Worm (Caenorhabditis elegans): ENCODE results near the gene ins-35.
A peak's percentile ranks its signal among the peaks of the same experiment; 100 is the strongest.

ins-35 gene

ce11 chrV:20417809-20418208, 42.5 kb downstream of the ins-35 start (continued):
- TF ChIP-seq mml-1 (tag; optimal IDR thresholded peaks at IDR 0.05) (no peak), fos-1 (tag; optimal IDR thresholded peaks at IDR 0.05) (no peak), pha-4 (tag; optimal IDR thresholded peaks at IDR 0.05) (peak; percentile 62), egl-5 (tag; optimal IDR thresholded peaks at IDR 0.05) (peak; percentile 75), pqm-1 (tag; optimal IDR thresholded peaks at IDR 0.05) (peak; percentile 35)

DNA sequence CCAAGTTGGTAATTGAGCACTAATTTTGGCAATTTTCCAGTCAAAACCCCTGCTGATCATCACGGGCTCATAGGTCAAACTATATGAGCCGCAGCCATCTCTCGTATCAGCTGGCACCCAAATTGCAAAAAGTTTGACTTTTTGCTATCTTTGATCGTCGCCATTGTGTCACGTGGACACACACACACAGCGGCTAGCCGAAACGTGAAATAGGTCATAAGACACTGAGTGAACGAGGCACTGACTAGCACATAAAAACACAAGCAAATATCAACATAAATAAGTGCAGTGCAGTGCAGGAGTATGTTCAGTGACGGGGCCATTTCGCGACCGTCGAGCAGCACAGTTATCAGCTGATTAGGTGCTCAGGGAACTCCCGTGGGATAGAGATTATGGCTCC, 43.4 kb downstream of the ins-35 start:
- TF ChIP-seq fkh-10 (GFP tag; optimal IDR thresholded peaks at IDR 0.05) (no peak), elt-1 (tag; optimal IDR thresholded peaks at IDR 0.05) (no peak), lin-15B (tag; optimal IDR thresholded peaks at IDR 0.05) (peak; percentile 32), lin-39 (tag; optimal IDR thresholded peaks at IDR 0.05) (peak; percentile 51), egl-5 (tag; optimal IDR thresholded peaks at IDR 0.05) (peak; percentile 85), pha-4 (tag; optimal IDR thresholded peaks at IDR 0.05) (peak; percentile 99), nhr-43 (tag; optimal IDR thresholded peaks at IDR 0.05; ENCODE audit: poor library complexity, severe bottlenecking) (peak; percentile 36), tbx-2 (tag; optimal IDR thresholded peaks at IDR 0.05) (no peak), hmg-11 (tag; optimal IDR thresholded peaks at IDR 0.05) (no peak), snpc-4 (tag; optimal IDR thresholded peaks at IDR 0.05) (peak; percentile 12), ztf-11 (tag; optimal IDR thresholded peaks at IDR 0.05) (no peak), ceh-28 (tag; optimal IDR thresholded peaks at IDR 0.05) (peak; percentile 23), ama-1 (optimal IDR thresholded peaks at IDR 0.05) (peak; percentile 48), nfya-1 (tag; optimal IDR thresholded peaks at IDR 0.05; ENCODE audit: insufficient read depth) (peak; percentile 11), pqm-1 (tag; optimal IDR thresholded peaks at IDR 0.05) (peak; percentile 85), elt-2 (tag; optimal IDR thresholded peaks at IDR 0.05) (peak; percentile 81), unc-62 (GFP tag; optimal IDR thresholded peaks at IDR 0.05) (no peak), ztf-4 (tag; optimal IDR thresholded peaks at IDR 0.05) (no peak), nhr-23 (tag; optimal IDR thresholded peaks at IDR 0.05) (peak; percentile 6), jun-1 (tag; optimal IDR thresholded peaks at IDR 0.05) (peak; percentile 86), mdl-1 (tag; optimal IDR thresholded peaks at IDR 0.05) (peak; percentile 42), lsy-12 (tag; optimal IDR thresholded peaks at IDR 0.05) (peak; percentile 8), unc-39 (tag; optimal IDR thresholded peaks at IDR 0.05) (no peak), ceh-9 (tag; optimal IDR thresholded peaks at IDR 0.05) (no peak), fos-1 (tag; optimal IDR thresholded peaks at IDR 0.05) (no peak), nhr-77 (tag; optimal IDR thresholded peaks at IDR 0.05) (no peak), elt-3 (tag; optimal IDR thresholded peaks at IDR 0.05) (no peak)

DNA sequence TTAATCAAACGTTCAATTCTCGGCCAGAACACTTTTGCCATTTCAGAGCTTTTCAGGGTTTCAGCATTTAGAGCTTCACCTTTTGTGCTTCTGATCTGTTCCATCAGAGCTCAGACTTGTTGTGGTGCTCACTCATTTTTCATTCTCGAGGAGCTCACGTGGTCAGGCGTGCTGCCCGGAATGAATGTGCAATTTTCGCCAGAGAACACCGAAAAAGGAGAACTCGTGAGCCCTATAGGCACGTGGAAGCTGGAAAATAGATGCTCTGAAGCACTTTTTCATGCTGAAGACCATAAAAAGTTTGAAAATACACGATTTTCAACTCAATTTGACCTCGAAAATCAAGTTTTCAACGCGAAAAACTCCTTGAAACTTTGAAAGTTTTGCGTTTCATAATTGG, 44.3 kb downstream of the ins-35 start:
- TF ChIP-seq nhr-11 (tag; optimal IDR thresholded peaks at IDR 0.05) = no peak
- TF ChIP-seq nhr-25 (tag; optimal IDR thresholded peaks at IDR 0.05) = peak; percentile 3
- TF ChIP-seq sea-2 (GFP tag; optimal IDR thresholded peaks at IDR 0.05) = no peak
- TF ChIP-seq ama-1 (optimal IDR thresholded peaks at IDR 0.05) = peak; percentile 47

DNA sequence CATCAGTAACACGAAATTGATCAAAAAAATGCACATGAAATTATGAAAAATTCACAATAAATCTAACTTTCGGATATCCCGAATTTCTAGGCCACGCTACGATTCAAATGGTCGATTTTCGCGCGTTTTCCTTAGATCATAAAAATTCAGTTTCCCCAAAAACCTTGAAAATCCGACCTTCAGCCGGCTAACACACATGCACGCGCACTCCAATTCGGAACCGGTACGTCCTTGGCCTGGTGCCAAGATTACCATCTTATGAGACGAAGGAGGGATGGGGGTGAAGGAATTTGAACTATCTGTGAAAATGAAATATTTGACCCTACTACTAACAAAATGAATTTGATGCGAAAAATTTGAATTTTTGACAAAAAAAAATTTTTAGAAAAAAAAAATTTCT, 47.4 kb downstream of the ins-35 start:
- peak; percentile 92 for TF ChIP-seq nhr-25 (tag; optimal IDR thresholded peaks at IDR 0.05)
- peak; percentile 1 for TF ChIP-seq elt-1 (tag; optimal IDR thresholded peaks at IDR 0.05)
- peak; percentile 60 for TF ChIP-seq nhr-23 (tag; optimal IDR thresholded peaks at IDR 0.05)
- no peak for TF ChIP-seq nhr-11 (tag; optimal IDR thresholded peaks at IDR 0.05)

ce11 chrV:20423428-20423827, 48.1 kb downstream of the ins-35 start:
- peak; percentile 38 for TF ChIP-seq pqm-1 (tag; optimal IDR thresholded peaks at IDR 0.05)
- no peak for TF ChIP-seq egl-27 (tag; optimal IDR thresholded peaks at IDR 0.05)
- peak; percentile 24 for TF ChIP-seq nhr-76 (tag; optimal IDR thresholded peaks at IDR 0.05)
- TF ChIP-seq pha-4 (tag; optimal IDR thresholded peaks at IDR 0.05) = peak; percentile 40
- TF ChIP-seq elt-2 (tag; optimal IDR thresholded peaks at IDR 0.05) = peak; percentile 51
- TF ChIP-seq mml-1 (tag; optimal IDR thresholded peaks at IDR 0.05) = no peak
